Fruit fly (Drosophila melanogaster) whole organism: Measurements from ENCODE around the gene Trl.
A peak's percentile ranks its signal among the peaks of the same experiment; 100 is the strongest.

Source experiments
- CG8478 ChIP-seq: fragments of >200 bp; optimal IDR thresholded peaks from 2 replicates; lab custom pipeline; 2018; ENCODE audit warnings: inconsistent platforms
- Dll ChIP-seq: fragments of >200 bp; optimal IDR thresholded peaks from 2 replicates; lab custom pipeline; 2017
- EcR ChIP-seq, 2 experiments: fragments of >200 bp; optimal IDR thresholded peaks; 2 replicates each; lab custom pipeline; 2017; ENCODE audit warnings: missing biosample characterization in 2 of 2, missing genetic modification characterization in 2 of 2, missing genetic modification reagents in 2 of 2
- pan ChIP-seq: fragments of >200 bp; optimal IDR thresholded peaks from 2 replicates; lab custom pipeline; 2017
- psq ChIP-seq: fragments of >200 bp; optimal IDR thresholded peaks from 2 replicates; lab custom pipeline; 2017
- usp ChIP-seq: fragments of >200 bp; optimal IDR thresholded peaks from 2 replicates; lab custom pipeline; 2017; ENCODE audit warnings: missing biosample characterization, missing genetic modification characterization, mixed read lengths

Gene Trl

dm6 chr3L:14728460-14728859 lies 32.4 kb downstream of the Trl start, which contains the start of gene CG13473:
CG13473 (plus strand) TSS chr3L:14728760.
- TF ChIP-seq CG8478 (lab: Kevin White, UChicago) (no peak), usp (GFP tag; lab: Kevin White, UChicago) (no peak), EcR (GFP tag; optimal IDR thresholded peaks at IDR 0.05; lab: Kevin White, UChicago) (no peak), pan (lab: Kevin White, UChicago) (no peak), psq (lab: Kevin White, UChicago) (no peak), Dll (lab: Kevin White, UChicago) (no peak)

dm6 chr3L:14712799-14713198 lies 48.0 kb downstream of the Trl start:
- no peak for TF ChIP-seq EcR (GFP tag; optimal IDR thresholded peaks at IDR 0.05; lab: Kevin White, UChicago)
- no peak for TF ChIP-seq usp (GFP tag; lab: Kevin White, UChicago)
- TF ChIP-seq CG8478 (lab: Kevin White, UChicago) = no peak
- no peak for TF ChIP-seq Dll (lab: Kevin White, UChicago)
- TF ChIP-seq pan (lab: Kevin White, UChicago) = no peak
- TF ChIP-seq psq (lab: Kevin White, UChicago) = no peak

DNA sequence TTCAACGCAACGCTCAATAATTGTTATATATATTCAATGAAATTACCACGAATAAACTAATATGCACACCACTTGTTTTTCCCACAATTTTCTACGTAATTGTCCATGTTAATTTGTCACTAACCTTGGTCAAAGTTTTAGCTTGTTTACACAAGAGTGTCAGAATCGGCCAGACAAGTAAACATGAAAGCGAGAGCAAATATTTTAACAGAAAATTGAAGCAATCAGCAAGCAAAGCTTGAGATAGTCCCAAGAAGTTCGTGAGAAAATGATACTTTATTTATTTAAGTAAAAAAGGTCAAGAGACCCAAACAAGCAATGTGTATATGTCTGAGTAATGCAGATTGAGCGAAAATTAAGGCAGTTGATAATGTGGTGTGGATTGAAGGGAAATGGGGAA lies 52.8 kb downstream of the Trl start:
- TF ChIP-seq usp (GFP tag; lab: Kevin White, UChicago) (no peak), EcR (GFP tag; optimal IDR thresholded peaks at IDR 0.05; lab: Kevin White, UChicago) (no peak), psq (lab: Kevin White, UChicago) (no peak), pan (lab: Kevin White, UChicago) (no peak), CG8478 (lab: Kevin White, UChicago) (no peak), Dll (lab: Kevin White, UChicago) (no peak)

- TF ChIP-seq CG8478 (lab: Kevin White, UChicago) = no peak
- TF ChIP-seq psq (lab: Kevin White, UChicago) = peak; percentile 38
- TF ChIP-seq pan (lab: Kevin White, UChicago) = no peak
- no peak for TF ChIP-seq usp (GFP tag; lab: Kevin White, UChicago)
Observed at dm6 chr3L:14706461-14706880, 54.4 kb downstream of the Trl start.

- TF ChIP-seq Dll (lab: Kevin White, UChicago) (no peak), pan (lab: Kevin White, UChicago) (no peak), EcR (GFP tag; optimal IDR thresholded peaks at IDR 0.05; lab: Kevin White, UChicago) (no peak), usp (GFP tag; lab: Kevin White, UChicago) (no peak), psq (lab: Kevin White, UChicago) (no peak), CG8478 (lab: Kevin White, UChicago) (no peak)
Observed at dm6 chr3L:14705164-14705563, 55.7 kb downstream of the Trl start, which contains the start of gene CG13476. CG13476 (plus strand) TSS chr3L:14705464.

DNA sequence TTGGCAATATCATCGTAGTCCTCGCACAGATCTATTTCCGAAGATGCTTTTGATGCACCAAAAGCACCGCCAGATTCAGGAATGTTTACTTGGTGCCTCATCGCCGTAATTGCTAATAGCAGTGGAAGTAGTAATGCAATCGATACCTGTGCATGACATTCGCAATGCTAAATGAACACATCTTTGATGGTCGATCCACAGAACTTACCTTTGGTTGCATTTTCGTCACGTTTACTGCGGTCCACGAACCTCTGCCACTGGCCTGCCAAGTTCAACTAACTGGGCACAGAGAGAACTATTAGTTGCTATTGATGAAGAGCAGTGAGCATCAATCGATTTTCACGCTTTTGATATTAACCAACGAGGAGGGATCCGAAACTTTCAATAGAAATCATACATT lies 59.3 kb downstream of the Trl start, which contains the start of gene CG17177:
Gene CG17177, minus strand, starts transcription at position 101 of the 400 bp plus-strand sequence.
- TF ChIP-seq usp (GFP tag; lab: Kevin White, UChicago) (no peak), Dll (lab: Kevin White, UChicago) (no peak), EcR (GFP tag; optimal IDR thresholded peaks at IDR 0.05; lab: Kevin White, UChicago) (no peak)
